Worm (Caenorhabditis elegans): ENCODE results near the gene pnn-1.

DNA sequence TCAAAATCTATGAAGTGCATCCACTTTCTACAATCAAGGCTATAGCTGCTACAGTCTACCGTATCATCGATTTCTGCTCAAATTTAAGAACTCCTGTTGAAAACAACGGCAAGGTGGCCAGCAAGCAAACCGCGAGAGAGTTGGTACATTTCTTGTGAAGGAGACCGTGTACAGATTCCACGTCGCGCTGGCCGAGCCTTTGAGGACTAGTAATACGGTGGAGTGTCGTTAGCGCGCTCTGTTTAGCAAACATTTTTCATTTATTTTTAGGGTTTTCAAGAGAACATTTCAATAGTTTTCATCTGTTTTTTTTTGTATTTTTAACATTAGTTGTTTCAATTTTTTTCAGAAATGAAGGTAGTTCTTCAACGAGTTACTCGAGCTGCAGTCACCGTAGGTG is 18.6 kb upstream of the pnn-1 start, which contains the start of gene pqn-68:
- no peak for TF ChIP-seq sox-4 (tag; optimal IDR thresholded peaks at IDR 0.05)
- no peak for TF ChIP-seq ceh-24 (tag; optimal IDR thresholded peaks at IDR 0.05)
- no peak for TF ChIP-seq pqm-1 (tag; optimal IDR thresholded peaks at IDR 0.05)
- no peak for TF ChIP-seq unc-42 (tag; optimal IDR thresholded peaks at IDR 0.05)
- no peak for TF ChIP-seq unc-3 (GFP tag; conservative IDR thresholded peaks at IDR 0.05)
- no peak for TF ChIP-seq unc-3 (tag; optimal IDR thresholded peaks at IDR 0.05)
- TF ChIP-seq madf-2 (tag; optimal IDR thresholded peaks at IDR 0.05): no peak
